Worm (Caenorhabditis elegans) whole organism, young adult: ENCODE measurements around the gene coa-1.

Experiments
- F10E7.11 ChIP-seq: sonication (generic microtip); optimal IDR thresholded peaks from 2 replicates; lab custom pipeline; 2017; ENCODE audit warnings: mild to moderate bottlenecking, missing genetic modification characterization, moderate library complexity, missing compliant biosample characterization
- ZK185.1 ChIP-seq: sonication (generic microtip); optimal IDR thresholded peaks from 2 replicates; lab custom pipeline; 2016; ENCODE audit warnings: mild to moderate bottlenecking, missing genetic modification characterization, missing compliant biosample characterization; ENCODE audit not compliant: poor library complexity, severe bottlenecking

- no peak for TF ChIP-seq ZK185.1
- no peak for TF ChIP-seq F10E7.11 (tag; lab: Kevin White, UChicago)
Observed at ce11 chrIV:202921-203652, 2.0 kb upstream of the coa-1 start, which contains the start of gene gfrp-1.
